Worm (Caenorhabditis elegans) whole organism, L4 larva: ENCODE measurements around the gene egg-3.

ENCODE experiments used
- F26F4.8 ChIP-seq: fragments of 200-800 bp; sonication (Bioruptor generic); conservative IDR thresholded peaks from 2 replicates; pipeline ENCODE4 v1.3.6; 2022; ENCODE audit warnings: missing genetic modification characterization, missing compliant biosample characterization
- aha-1 ChIP-seq: fragments of 150-350 bp; peaks from one replicate; lab custom pipeline; 2014; ENCODE audit warnings: missing biosample characterization, missing genetic modification characterization
- ces-1 ChIP-seq: fragments of 150-350 bp; sonication (generic microtip); optimal IDR thresholded peaks from 4 replicates; lab custom pipeline; 2014; ENCODE audit warnings: missing biosample characterization, missing genetic modification reagents, missing genetic modification characterization
- dpl-1 ChIP-seq: fragments of 150-350 bp; optimal IDR thresholded peaks from 2 replicates; lab custom pipeline; 2014; ENCODE audit warnings: missing biosample characterization, missing genetic modification reagents, missing genetic modification characterization
- mdl-1 ChIP-seq, 2 experiments: fragments of 150-350 bp in 1 of 2; sonication (generic microtip) in 1 of 2; optimal IDR thresholded peaks; 2 replicates each; lab custom pipeline; 2014 to 2017; ENCODE audit warnings: missing biosample characterization in 2 of 2, missing genetic modification characterization in 2 of 2
- pha-4 ChIP-seq, 2 experiments: fragments of 150-350 bp in 1 of 2; fragments of 200-800 bp in 1 of 2; sonication (Bioruptor generic) in 1 of 2; IDR thresholded peaks in 1 of 2; optimal IDR thresholded peaks in 1 of 2; 2 replicates each; pipeline versions ENCODE4 v1.3.6 to Lab custom; 2014 to 2022; ENCODE audit warnings: missing genetic modification characterization in 2 of 2, missing genetic modification reagents in 2 of 2, missing biosample characterization in 1 of 2, missing compliant biosample characterization in 1 of 2
- snpc-4 ChIP-seq: fragments of 150-350 bp; optimal IDR thresholded peaks from 2 replicates; lab custom pipeline; 2014; ENCODE audit warnings: missing biosample characterization, missing genetic modification characterization

ce11 chrII:10861305-10861704 lies 22.9 kb downstream of the egg-3 start:
- no peak for TF ChIP-seq aha-1
- no peak for TF ChIP-seq dpl-1 (GFP tag; lab: Kevin White, UChicago)
- no peak for TF ChIP-seq mdl-1 (tag; optimal IDR thresholded peaks at IDR 0.05; lab: Kevin White, UChicago)
- no peak for TF ChIP-seq F26F4.8 (GFP tag; lab: Robert Waterston, UW)
- TF ChIP-seq ces-1 (GFP tag; lab: Kevin White, UChicago) = no peak
- TF ChIP-seq pha-4 (GFP tag; IDR thresholded peaks at IDR 0.05; lab: Robert Waterston, UW) = no peak
- TF ChIP-seq pha-4 (tag; optimal IDR thresholded peaks at IDR 0.05; lab: Kevin White, UChicago) = no peak
- no peak for TF ChIP-seq snpc-4 (tag; lab: Kevin White, UChicago)
